Worm (Caenorhabditis elegans) whole organism, L3 larva: ENCODE results near the gene F35B3.3.

ENCODE experiments used
- ceh-16 ChIP-seq: sonication (generic microtip); optimal IDR thresholded peaks from 2 replicates; lab custom pipeline; 2017; ENCODE audit warnings: missing biosample characterization, missing genetic modification characterization
- elt-2 ChIP-seq: sonication (generic microtip); optimal IDR thresholded peaks from 2 replicates; lab custom pipeline; 2016; ENCODE audit warnings: missing genetic modification reagents, mild to moderate bottlenecking, missing genetic modification characterization, missing compliant biosample characterization
- fkh-10 ChIP-seq: sonication (generic microtip); optimal IDR thresholded peaks from 2 replicates; lab custom pipeline; 2017; ENCODE audit warnings: missing biosample characterization, missing genetic modification reagents, missing genetic modification characterization
- nhr-67 ChIP-seq: fragments of 150-350 bp; optimal IDR thresholded peaks from 2 replicates; lab custom pipeline; 2014; ENCODE audit warnings: missing biosample characterization, missing genetic modification characterization
- nhr-77 ChIP-seq: fragments of 150-350 bp; optimal IDR thresholded peaks from 2 replicates; lab custom pipeline; 2014; ENCODE audit warnings: missing biosample characterization, missing genetic modification characterization

ce11 chrX:17054121-17054520, 40.9 kb downstream of the F35B3.3 start:
- no peak for TF ChIP-seq nhr-77 (tag; lab: Kevin White, UChicago)
- TF ChIP-seq ceh-16 (tag; lab: Kevin White, UChicago): no peak
- no peak for TF ChIP-seq nhr-67 (tag; lab: Kevin White, UChicago)
- TF ChIP-seq elt-2: no peak
- no peak for TF ChIP-seq fkh-10 (GFP tag; lab: Kevin White, UChicago)
